Fruit fly (Drosophila melanogaster): ENCODE data around the gene CG3739.
A peak's percentile ranks its signal among the peaks of the same experiment; 100 is the strongest.

DNA sequence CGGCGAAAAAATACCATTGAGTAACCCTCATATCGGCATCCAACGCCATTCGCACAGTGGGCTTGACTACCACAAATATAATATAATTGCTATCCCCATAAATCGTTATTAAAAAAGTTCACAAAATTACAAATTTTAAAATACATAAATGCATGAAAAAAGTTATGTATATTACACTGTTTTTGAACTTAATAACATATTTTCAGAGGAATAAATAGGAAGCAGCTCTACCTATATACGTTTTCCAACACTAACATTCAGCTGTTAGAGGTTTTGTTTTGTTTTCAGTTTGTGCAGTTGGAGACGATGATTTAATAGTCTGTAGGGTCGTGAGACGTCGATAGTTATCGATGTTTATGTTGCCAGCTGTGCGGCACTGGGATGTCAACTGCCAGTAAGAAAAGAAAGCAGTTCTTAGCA is 9.9 kb downstream of the CG3739 start, which contains the start of the genes Ino80 and Aptx:
- TF ChIP-seq HmgD (GFP tag; optimal IDR thresholded peaks at IDR 0.05) (peak; percentile 50), CG8478 (optimal IDR thresholded peaks at IDR 0.05) (no peak), HHEX (GFP tag; optimal IDR thresholded peaks at IDR 0.05) (peak; percentile 81), CG12769 (tag; optimal IDR thresholded peaks at IDR 0.05) (peak; percentile 89)
